Fruit fly (Drosophila melanogaster): ENCODE results near the gene CG5880.

Gene CG5880

DNA sequence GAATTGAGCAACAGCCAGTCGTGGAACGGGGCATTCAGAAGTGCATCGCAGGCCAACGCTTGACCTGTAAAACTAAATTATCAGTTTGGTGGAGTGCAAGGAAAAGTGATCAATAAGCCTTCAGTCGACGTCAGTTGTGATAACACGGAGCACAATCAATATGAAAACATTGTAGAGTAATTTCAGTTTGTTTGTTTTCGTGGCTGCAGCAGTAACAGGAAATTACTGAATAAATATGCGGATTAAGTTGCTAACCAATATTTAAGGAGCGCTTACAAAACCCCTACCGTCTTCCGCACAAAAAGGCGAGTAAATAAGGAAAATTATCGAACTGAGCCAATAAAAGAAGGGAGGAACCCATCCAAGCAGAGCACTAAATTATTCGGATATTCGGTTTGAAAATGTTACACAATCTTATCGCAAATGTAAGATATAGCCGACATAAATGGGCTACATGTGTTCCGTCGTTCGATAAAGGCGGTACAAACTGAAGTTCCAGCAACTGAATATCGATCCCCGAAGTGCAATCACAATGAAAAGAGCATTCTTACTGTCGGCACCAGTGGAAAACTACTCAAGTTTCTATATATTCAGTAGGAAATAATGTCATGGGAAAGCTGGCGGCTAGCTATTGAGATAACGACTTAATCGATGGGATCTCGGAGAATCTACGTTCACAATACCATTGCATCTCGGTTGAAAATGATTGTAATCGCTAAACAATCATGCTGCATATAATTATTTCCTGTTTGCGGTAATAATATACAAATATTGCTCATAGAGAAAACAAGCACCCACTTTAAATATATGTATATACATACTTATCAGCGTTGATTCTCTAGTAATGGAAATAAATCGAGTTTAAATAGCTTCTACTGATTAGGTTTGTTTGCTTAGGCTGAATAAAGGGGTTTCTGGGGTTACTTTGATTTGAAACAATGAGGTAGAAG is 19.4 kb downstream of the CG5880 start (continued):
- peak; percentile 67 for TF ChIP-seq unpg (GFP tag; optimal IDR thresholded peaks at IDR 0.05)
- TF ChIP-seq tin (GFP tag; optimal IDR thresholded peaks at IDR 0.05) = peak; percentile 13
- TF ChIP-seq Ets97D (GFP tag; optimal IDR thresholded peaks at IDR 0.05) = no peak
- no peak for TF ChIP-seq hkb (optimal IDR thresholded peaks at IDR 0.05)
- peak; percentile 61; the same call in 1 of the 2 replicates for TF ChIP-seq hkb (GFP tag; IDR thresholded peaks at IDR 0.05)
- peak; percentile 60 for TF ChIP-seq bcd (GFP tag; optimal IDR thresholded peaks at IDR 0.05)
- 0 out of 2 replicates have a peak, but pooled peaks have one; percentile 27 for TF ChIP-seq CG7372 (GFP tag; IDR thresholded peaks at IDR 0.05)
- TF ChIP-seq CG4820 (GFP tag; optimal IDR thresholded peaks at IDR 0.05) = peak; percentile 36
- TF ChIP-seq gcm2 (GFP tag; optimal IDR thresholded peaks at IDR 0.05) = no peak
- no peak; the same call in 1 of the 2 replicates for TF ChIP-seq Atf6 (GFP tag; IDR thresholded peaks at IDR 0.05)
- peak; percentile 33 for TF ChIP-seq CG1647 (GFP tag; optimal IDR thresholded peaks at IDR 0.05)
- peak; percentile 43 for TF ChIP-seq CG3065 (GFP tag; optimal IDR thresholded peaks at IDR 0.05)
- TF ChIP-seq Nf-YC (tag; optimal IDR thresholded peaks at IDR 0.05) = no peak
- peak; percentile 85 for TF ChIP-seq CG7745 (tag; optimal IDR thresholded peaks at IDR 0.05)
- TF ChIP-seq CG2678 (tag; optimal IDR thresholded peaks at IDR 0.05) = peak; percentile 67
- TF ChIP-seq CG32767 (GFP tag; IDR thresholded peaks at IDR 0.05) = peak; percentile 57; the same call in 1 of the 2 replicates
- no peak for TF ChIP-seq lbe (GFP tag; optimal IDR thresholded peaks at IDR 0.05)
- no peak for TF ChIP-seq sna (GFP tag; IDR thresholded peaks at IDR 0.05; ENCODE audit: partially characterized antibody)
- TF ChIP-seq CG17829 (tag; optimal IDR thresholded peaks at IDR 0.05) = peak; percentile 33
- TF ChIP-seq CG1024 (GFP tag; IDR thresholded peaks at IDR 0.05) = peak; percentile 61
- no peak for TF ChIP-seq D19B (GFP tag; optimal IDR thresholded peaks at IDR 0.05)
- 0 out of 2 replicates have a peak, but pooled peaks have one; percentile 32 for TF ChIP-seq CG32772 (GFP tag; IDR thresholded peaks at IDR 0.05)
- peak; percentile 41 for TF ChIP-seq CG10431 (GFP tag; optimal IDR thresholded peaks at IDR 0.05)
- peak; percentile 54; the same call in 1 of the 2 replicates for TF ChIP-seq HLH3B (GFP tag; IDR thresholded peaks at IDR 0.05)
- TF ChIP-seq CG11723 (GFP tag; optimal IDR thresholded peaks at IDR 0.05) = peak; percentile 49
- TF ChIP-seq CG8290 (GFP tag; optimal IDR thresholded peaks at IDR 0.05) = peak; percentile 75
- peak; percentile 61 to 65 for TF ChIP-seq CG8290 (tag; optimal IDR thresholded peaks at IDR 0.05)
- TF ChIP-seq sens-2 (GFP tag; IDR thresholded peaks at IDR 0.05) = peak; percentile 49; the same call in 1 of the 2 replicates
- peak; percentile 24 for TF ChIP-seq Meics (GFP tag; optimal IDR thresholded peaks at IDR 0.05)
- peak; percentile 71 for TF ChIP-seq Sox100B (GFP tag; optimal IDR thresholded peaks at IDR 0.05)
- no peak for TF ChIP-seq Dref (GFP tag; IDR thresholded peaks at IDR 0.05)
- TF ChIP-seq Elba2 (GFP tag; optimal IDR thresholded peaks at IDR 0.05) = no peak
- peak; percentile 71 for TF ChIP-seq grn (GFP tag; optimal IDR thresholded peaks at IDR 0.05)
- TF ChIP-seq CG1792 (GFP tag; optimal IDR thresholded peaks at IDR 0.05) = peak; percentile 74
- peak; percentile 77 for TF ChIP-seq CG16863 (GFP tag; optimal IDR thresholded peaks at IDR 0.05)
- peak; percentile 25 for TF ChIP-seq Usf (GFP tag; optimal IDR thresholded peaks at IDR 0.05)
- TF ChIP-seq CG2116 (GFP tag; optimal IDR thresholded peaks at IDR 0.05) = peak; percentile 55
- TF ChIP-seq PHDP (tag; optimal IDR thresholded peaks at IDR 0.05) = peak; percentile 66
- peak; percentile 33 for TF ChIP-seq Sry-β (GFP tag; optimal IDR thresholded peaks at IDR 0.05)
- TF ChIP-seq CG14050 (GFP tag; IDR thresholded peaks at IDR 0.05) = 0 out of 3 replicates have a peak, but pooled peaks have one; percentile 29
- peak; percentile 46 for TF ChIP-seq CG15269 (tag; optimal IDR thresholded peaks at IDR 0.05)
- peak; percentile 71 for TF ChIP-seq Camta (GFP tag; optimal IDR thresholded peaks at IDR 0.05)
- peak; percentile 47 for TF ChIP-seq CG4424 (GFP tag; optimal IDR thresholded peaks at IDR 0.05)
- TF ChIP-seq CG11504 (tag; optimal IDR thresholded peaks at IDR 0.05) = peak; percentile 53
- TF ChIP-seq Tbp (GFP tag; optimal IDR thresholded peaks at IDR 0.05) = no peak
- peak; percentile 82 for TF ChIP-seq CG1603 (tag; optimal IDR thresholded peaks at IDR 0.05)
- peak; percentile 41 for TF ChIP-seq CG15514 (GFP tag; optimal IDR thresholded peaks at IDR 0.05)
- peak; percentile 62 for TF ChIP-seq NK7.1 (GFP tag; optimal IDR thresholded peaks at IDR 0.05)
- TF ChIP-seq YL-1 (GFP tag; optimal IDR thresholded peaks at IDR 0.05) = peak; percentile 62

All from whole organism, embryonic.